Fruit fly (Drosophila melanogaster) whole organism, prepupa: ENCODE results near the gene CG9316.

ENCODE experiments used
- Blimp-1 ChIP-seq: fragments of 200-800 bp; sonication (Bioruptor generic); optimal IDR thresholded peaks from 3 replicates; lab custom pipeline; 2017; ENCODE audit warnings: missing biosample characterization, missing genetic modification characterization, mild to moderate bottlenecking, moderate library complexity, missing genetic modification reagents
- CG10669 ChIP-seq: fragments of 200-800 bp; sonication (Bioruptor generic); optimal IDR thresholded peaks from 3 replicates; lab custom pipeline; 2018; ENCODE audit warnings: missing biosample characterization, mild to moderate bottlenecking, missing genetic modification characterization, moderate library complexity
- CG11294 ChIP-seq: fragments of 200-800 bp; sonication (Bioruptor generic); IDR thresholded peaks from 2 replicates; pipeline ENCODE4 v1.3.6; 2022; ENCODE audit warnings: missing biosample characterization, missing genetic modification characterization
- CG11762 ChIP-seq: fragments of 200-800 bp; sonication (Bioruptor generic); optimal IDR thresholded peaks from 3 replicates; lab custom pipeline; 2016; ENCODE audit warnings: missing biosample characterization, missing genetic modification characterization; ENCODE audit not compliant: insufficient read depth
- CG15336 ChIP-seq: fragments of 200-800 bp; sonication (Bioruptor generic); IDR thresholded peaks from 2 replicates; pipeline ENCODE4 v1.3.6; 2022; ENCODE audit warnings: missing biosample characterization, missing genetic modification characterization
- CG1621 ChIP-seq: fragments of 200-800 bp; sonication (Bioruptor generic); optimal IDR thresholded peaks from 3 replicates; lab custom pipeline; 2018; ENCODE audit warnings: missing biosample characterization, mild to moderate bottlenecking, missing genetic modification characterization
- CG16779 ChIP-seq: fragments of 200-800 bp; sonication (Bioruptor generic); optimal IDR thresholded peaks from 3 replicates; lab custom pipeline; 2017; ENCODE audit warnings: missing biosample characterization, mild to moderate bottlenecking, missing genetic modification characterization
- CG3032 ChIP-seq: fragments of 200-800 bp; optimal IDR thresholded peaks from 2 replicates; lab custom pipeline; 2019; ENCODE audit warnings: missing biosample characterization, mild to moderate bottlenecking, missing genetic modification characterization, moderate library complexity
- CG31627 ChIP-seq: fragments of 200-800 bp; sonication (Bioruptor generic); optimal IDR thresholded peaks from 3 replicates; lab custom pipeline; 2016; ENCODE audit warnings: missing biosample characterization, missing genetic modification characterization
- CG32006 ChIP-seq: fragments of 200-800 bp; sonication (Bioruptor generic); optimal IDR thresholded peaks from 3 replicates; lab custom pipeline; 2017; ENCODE audit warnings: missing biosample characterization, mild to moderate bottlenecking, missing genetic modification characterization
- CG34406 ChIP-seq: fragments of 200-800 bp; sonication (Bioruptor generic); optimal IDR thresholded peaks from 3 replicates; lab custom pipeline; 2016; ENCODE audit warnings: missing biosample characterization, missing genetic modification characterization
- CG3919 ChIP-seq: fragments of 200-800 bp; sonication (Bioruptor generic); optimal IDR thresholded peaks from 3 replicates; lab custom pipeline; 2016; ENCODE audit warnings: missing biosample characterization, missing genetic modification characterization
- CG4318 ChIP-seq: fragments of 200-800 bp; sonication (Bioruptor generic); optimal IDR thresholded peaks from 3 replicates; lab custom pipeline; 2017; ENCODE audit warnings: missing biosample characterization, mild to moderate bottlenecking, missing genetic modification characterization
- CG6163 ChIP-seq: fragments of 200-800 bp; sonication (Bioruptor generic); IDR thresholded peaks from 3 replicates; pipeline ENCODE4 v1.3.6; 2022; ENCODE audit warnings: missing biosample characterization, missing genetic modification characterization
- CG6276 ChIP-seq: fragments of 200-800 bp; sonication (Bioruptor generic); optimal IDR thresholded peaks from 2 replicates; lab custom pipeline; 2017; ENCODE audit warnings: missing biosample characterization, mild to moderate bottlenecking, missing genetic modification characterization
- CG6792 ChIP-seq: fragments of 200-800 bp; sonication (Bioruptor generic); optimal IDR thresholded peaks from 3 replicates; lab custom pipeline; 2016; ENCODE audit warnings: missing biosample characterization, missing genetic modification characterization
- CG6808 ChIP-seq: fragments of 200-800 bp; sonication (Bioruptor generic); optimal IDR thresholded peaks from 3 replicates; lab custom pipeline; 2017; ENCODE audit warnings: missing biosample characterization, missing genetic modification characterization, mild to moderate bottlenecking, moderate library complexity, missing genetic modification reagents
- CG7368 ChIP-seq: fragments of 200-800 bp; sonication (Bioruptor generic); optimal IDR thresholded peaks from 3 replicates; lab custom pipeline; 2016; ENCODE audit warnings: missing biosample characterization, missing genetic modification characterization
- CG8119 ChIP-seq: fragments of 200-800 bp; sonication (Bioruptor generic); IDR thresholded peaks from 3 replicates; pipeline ENCODE4 v1.3.6; 2022; ENCODE audit warnings: missing biosample characterization, missing genetic modification characterization
- CG8319 ChIP-seq: fragments of 200-800 bp; sonication (Bioruptor generic); optimal IDR thresholded peaks from 3 replicates; lab custom pipeline; 2016; ENCODE audit warnings: missing biosample characterization, missing genetic modification characterization
- CG8632 ChIP-seq: fragments of 200-800 bp; sonication (Bioruptor generic); optimal IDR thresholded peaks from 3 replicates; lab custom pipeline; 2016; ENCODE audit warnings: missing biosample characterization, missing genetic modification characterization
- CG9139 ChIP-seq: fragments of 200-800 bp; sonication (Bioruptor generic); optimal IDR thresholded peaks from 3 replicates; lab custom pipeline; 2017; ENCODE audit warnings: missing biosample characterization, mild to moderate bottlenecking, missing genetic modification characterization
- Eip75B ChIP-seq: fragments of 200-800 bp; sonication (Bioruptor generic); optimal IDR thresholded peaks from 3 replicates; lab custom pipeline; 2016; ENCODE audit warnings: missing biosample characterization, missing genetic modification characterization
- Eip78C ChIP-seq: fragments of 200-800 bp; sonication (Bioruptor generic); peaks from one replicate; lab custom pipeline; 2016; ENCODE audit warnings: missing biosample characterization, missing genetic modification characterization
- Eip93F ChIP-seq: fragments of 200-800 bp; sonication (Bioruptor generic); optimal IDR thresholded peaks from 2 replicates; lab custom pipeline; 2016; ENCODE audit warnings: missing biosample characterization, mild to moderate bottlenecking, missing genetic modification characterization
- Ets21C ChIP-seq: fragments of 200-800 bp; sonication (Bioruptor generic); optimal IDR thresholded peaks from 3 replicates; lab custom pipeline; 2016; ENCODE audit warnings: missing biosample characterization, missing genetic modification characterization
- Hr38 ChIP-seq: sonication (Bioruptor generic); optimal IDR thresholded peaks from 2 replicates; lab custom pipeline; 2016; ENCODE audit warnings: missing biosample characterization, missing genetic modification characterization
- Hr39 ChIP-seq: fragments of 200-800 bp; sonication (Bioruptor generic); optimal IDR thresholded peaks from 2 replicates; lab custom pipeline; 2016; ENCODE audit warnings: missing biosample characterization, missing genetic modification characterization
- Lpt ChIP-seq: fragments of 200-800 bp; sonication (Bioruptor generic); optimal IDR thresholded peaks from 3 replicates; lab custom pipeline; 2016; ENCODE audit warnings: missing biosample characterization, missing genetic modification characterization
- Met ChIP-seq: fragments of 200-800 bp; sonication (Bioruptor generic); optimal IDR thresholded peaks from 3 replicates; lab custom pipeline; 2016; ENCODE audit warnings: missing biosample characterization, missing genetic modification characterization
- OdsH ChIP-seq: fragments of 200-800 bp; sonication (Bioruptor generic); optimal IDR thresholded peaks from 3 replicates; lab custom pipeline; 2016; ENCODE audit warnings: missing biosample characterization, missing genetic modification characterization
- Smox ChIP-seq: fragments of 200-800 bp; sonication (Bioruptor generic); optimal IDR thresholded peaks from 3 replicates; lab custom pipeline; 2016; ENCODE audit warnings: missing biosample characterization, missing genetic modification characterization
- Sox102F ChIP-seq: fragments of 200-800 bp; sonication (Bioruptor generic); optimal IDR thresholded peaks from 2 replicates; lab custom pipeline; 2016; ENCODE audit warnings: missing biosample characterization, mild to moderate bottlenecking, missing genetic modification characterization
- Sox15 ChIP-seq: fragments of 200-800 bp; sonication (Bioruptor generic); optimal IDR thresholded peaks from 3 replicates; lab custom pipeline; 2016; ENCODE audit warnings: missing biosample characterization, missing genetic modification characterization
- achi ChIP-seq: fragments of 200-800 bp; sonication (Bioruptor generic); optimal IDR thresholded peaks from 3 replicates; lab custom pipeline; 2016; ENCODE audit warnings: missing biosample characterization, missing genetic modification characterization
- cyc ChIP-seq: fragments of 200-800 bp; sonication (Bioruptor generic); optimal IDR thresholded peaks from 3 replicates; lab custom pipeline; 2016; ENCODE audit warnings: missing biosample characterization, missing genetic modification characterization
- dac ChIP-seq: fragments of 200-800 bp; sonication (Bioruptor generic); optimal IDR thresholded peaks from 2 replicates; lab custom pipeline; 2017; ENCODE audit warnings: missing biosample characterization, mild to moderate bottlenecking, missing genetic modification characterization
- dsx ChIP-seq: fragments of 200-800 bp; optimal IDR thresholded peaks from 3 replicates; lab custom pipeline; 2019; ENCODE audit warnings: missing biosample characterization, mild to moderate bottlenecking, missing genetic modification characterization, moderate library complexity; ENCODE audit not compliant: poor library complexity, severe bottlenecking
- eg ChIP-seq: fragments of 200-800 bp; sonication (Bioruptor generic); IDR thresholded peaks from 3 replicates; pipeline ENCODE4 v1.3.6; 2022; ENCODE audit warnings: missing biosample characterization, missing genetic modification characterization
- fd85E ChIP-seq: fragments of 200-800 bp; sonication (Bioruptor generic); optimal IDR thresholded peaks from 3 replicates; lab custom pipeline; 2016; ENCODE audit warnings: missing biosample characterization, missing genetic modification characterization
- fkh ChIP-seq: fragments of 200-800 bp; sonication (Bioruptor generic); optimal IDR thresholded peaks from 3 replicates; lab custom pipeline; 2017; ENCODE audit warnings: missing biosample characterization, mild to moderate bottlenecking, missing genetic modification characterization, moderate library complexity
- lz ChIP-seq: fragments of 200-800 bp; sonication (Bioruptor generic); optimal IDR thresholded peaks from 3 replicates; lab custom pipeline; 2016; ENCODE audit warnings: missing biosample characterization, missing genetic modification characterization
- pdm3 ChIP-seq: fragments of 200-800 bp; sonication (Bioruptor generic); optimal IDR thresholded peaks from 3 replicates; lab custom pipeline; 2016; ENCODE audit warnings: missing biosample characterization, missing genetic modification characterization
- spab ChIP-seq: fragments of 200-800 bp; sonication (Bioruptor generic); optimal IDR thresholded peaks from 2 replicates; lab custom pipeline; 2017; ENCODE audit warnings: missing biosample characterization, mild to moderate bottlenecking, missing genetic modification characterization, missing genetic modification reagents
- ss ChIP-seq, 2 experiments: fragments of 200-800 bp; sonication (Bioruptor generic); optimal IDR thresholded peaks; 2 replicates in 1 of 2; 3 replicates in 1 of 2; lab custom pipeline; 2017 to 2018; ENCODE audit warnings: mild to moderate bottlenecking in 2 of 2, missing biosample characterization in 2 of 2, missing genetic modification characterization in 2 of 2, moderate library complexity in 1 of 2
- svp ChIP-seq: fragments of 200-800 bp; sonication (Bioruptor generic); peaks from one replicate; lab custom pipeline; 2016; ENCODE audit warnings: missing biosample characterization, missing genetic modification characterization
- topi ChIP-seq: fragments of 200-800 bp; sonication (Bioruptor generic); optimal IDR thresholded peaks from 3 replicates; lab custom pipeline; 2016; ENCODE audit warnings: missing biosample characterization, missing genetic modification characterization
- vri ChIP-seq: fragments of 200-800 bp; sonication (Bioruptor generic); optimal IDR thresholded peaks from 3 replicates; lab custom pipeline; 2016; ENCODE audit warnings: missing biosample characterization, mild to moderate bottlenecking, missing genetic modification characterization

Gene CG9316

dm6 chr2L:20716712-20717111 lies 9.6 kb downstream of the CG9316 start (continued):
- no peak for TF ChIP-seq CG3032 (tag; lab: Kevin White, UChicago)
- TF ChIP-seq CG8632: no peak
- no peak for TF ChIP-seq CG31627 (GFP tag; lab: Kevin White, UChicago)
- no peak for TF ChIP-seq CG1621 (tag; lab: Kevin White, UChicago)
- no peak for TF ChIP-seq Eip93F (GFP tag; lab: Kevin White, UChicago)
- TF ChIP-seq OdsH (GFP tag; lab: Kevin White, UChicago): peak; percentile 37
- TF ChIP-seq Sox15: no peak
- TF ChIP-seq CG9139 (GFP tag; lab: Kevin White, UChicago): no peak
- no peak for TF ChIP-seq fkh (GFP tag; lab: Kevin White, UChicago)
- no peak for TF ChIP-seq Sox102F (GFP tag; lab: Kevin White, UChicago)
- no peak for TF ChIP-seq dsx (GFP tag; lab: Kevin White, UChicago)
- no peak for TF ChIP-seq CG7368
- TF ChIP-seq CG6276: peak; percentile 60
- no peak for TF ChIP-seq lz (GFP tag; lab: Kevin White, UChicago)
- no peak for TF ChIP-seq Eip75B (GFP tag; lab: Kevin White, UChicago)
- TF ChIP-seq CG6163 (GFP tag; lab: Robert Waterston, UW): no peak
- no peak for TF ChIP-seq pdm3 (GFP tag; lab: Kevin White, UChicago)
- TF ChIP-seq Eip78C: peak; percentile 88
- peak; percentile 55 for TF ChIP-seq CG4318 (GFP tag; lab: Kevin White, UChicago)
- TF ChIP-seq cyc: no peak
- TF ChIP-seq CG15336 (GFP tag; lab: Robert Waterston, UW): peak; percentile 43
- peak; percentile 87 for TF ChIP-seq CG32006 (GFP tag; lab: Kevin White, UChicago)

- TF ChIP-seq CG3919 (GFP tag; lab: Kevin White, UChicago) (peak; percentile 53), CG3032 (tag; lab: Kevin White, UChicago) (peak; percentile 4), topi (GFP tag; lab: Kevin White, UChicago) (peak; percentile 71), svp (GFP tag; lab: Kevin White, UChicago) (peak; percentile 84), Met (peak; percentile 61), CG1621 (tag; lab: Kevin White, UChicago) (peak; percentile 83), Ets21C (GFP tag; lab: Kevin White, UChicago) (no peak), CG11762 (GFP tag; lab: Kevin White, UChicago) (peak; percentile 11), Hr38 (GFP tag; lab: Kevin White, UChicago) (no peak), eg (GFP tag; lab: Robert Waterston, UW) (peak; percentile 33; the same call in 2 of the 3 replicates), CG9139 (GFP tag; lab: Kevin White, UChicago) (peak; percentile 67), pdm3 (GFP tag; lab: Kevin White, UChicago) (peak; percentile 23), Sox102F (GFP tag; lab: Kevin White, UChicago) (peak; percentile 78), CG16779 (tag; lab: Kevin White, UChicago) (peak; percentile 59), CG11294 (GFP tag; lab: Robert Waterston, UW) (no peak), Eip75B (GFP tag; lab: Kevin White, UChicago) (peak; percentile 79), CG6276 (peak; percentile 68), Eip78C (peak; percentile 92), dac (no peak), CG6808 (GFP tag; lab: Kevin White, UChicago) (peak; percentile 53), vri (GFP tag; lab: Kevin White, UChicago) (no peak), OdsH (GFP tag; lab: Kevin White, UChicago) (peak; percentile 43), lz (GFP tag; lab: Kevin White, UChicago) (peak; percentile 46), CG10669 (GFP tag; lab: Kevin White, UChicago) (no peak), cyc (peak; percentile 6), CG6163 (GFP tag; lab: Robert Waterston, UW) (peak; percentile 59), CG8319 (GFP tag; lab: Kevin White, UChicago) (no peak), Smox (no peak), spab (peak; percentile 17), Eip93F (GFP tag; lab: Kevin White, UChicago) (no peak), CG8119 (peak; percentile 56; the same call in 2 of the 3 replicates), fd85E (GFP tag; lab: Kevin White, UChicago) (peak; percentile 29), CG6792 (GFP tag; lab: Kevin White, UChicago) (peak; percentile 38), Hr39 (no peak), CG34406 (GFP tag; lab: Kevin White, UChicago) (peak; percentile 49), ss (GFP tag; optimal IDR thresholded peaks at IDR 0.05; lab: Kevin White, UChicago) (peak; percentile 62 to 63), CG32006 (GFP tag; lab: Kevin White, UChicago) (peak; percentile 35), dsx (GFP tag; lab: Kevin White, UChicago) (peak; percentile 55), achi (GFP tag; lab: Kevin White, UChicago) (peak; percentile 48), Lpt (peak; percentile 55), Blimp-1 (GFP tag; lab: Kevin White, UChicago) (peak; percentile 100)
Observed at dm6 chr2L:20716077-20716476, 10.3 kb downstream of the CG9316 start.
